Worm (Caenorhabditis elegans) whole organism, early embryonic: Measurements from ENCODE around the gene C54F6.19.

ENCODE experiments used
- B0310.2 ChIP-seq: sonication (generic microtip); optimal IDR thresholded peaks from 2 replicates; lab custom pipeline; 2016; ENCODE audit warnings: mild to moderate bottlenecking, missing genetic modification characterization, missing compliant biosample characterization
- F13C5.2 ChIP-seq: sonication (generic microtip); optimal IDR thresholded peaks from 2 replicates; lab custom pipeline; 2017; ENCODE audit warnings: mild to moderate bottlenecking, missing genetic modification characterization, inconsistent platforms, missing compliant biosample characterization
- aly-1 ChIP-seq: sonication (generic microtip); optimal IDR thresholded peaks from 2 replicates; lab custom pipeline; 2016; ENCODE audit warnings: missing genetic modification characterization, missing compliant biosample characterization
- ama-1 ChIP-seq: fragments of 150-350 bp; optimal IDR thresholded peaks from 2 replicates; lab custom pipeline; 2014
- ceh-13 ChIP-seq: fragments of 200-800 bp; sonication (Bioruptor generic); optimal IDR thresholded peaks from 2 replicates; lab custom pipeline; 2018; ENCODE audit warnings: mild to moderate bottlenecking, missing genetic modification characterization, missing compliant biosample characterization
- ceh-36 ChIP-seq: sonication (generic microtip); optimal IDR thresholded peaks from 2 replicates; lab custom pipeline; 2016; ENCODE audit warnings: missing genetic modification characterization, inconsistent platforms, missing compliant biosample characterization
- flt-1 ChIP-seq: fragments of 200-800 bp; sonication (Bioruptor generic); IDR thresholded peaks from 2 replicates; pipeline ENCODE4 v1.3.6; 2022; ENCODE audit warnings: missing genetic modification characterization, missing compliant biosample characterization
- hmbx-1 ChIP-seq: sonication (generic microtip); optimal IDR thresholded peaks from 2 replicates; lab custom pipeline; 2016; ENCODE audit warnings: mild to moderate bottlenecking, missing genetic modification characterization, missing compliant biosample characterization
- hmg-4 ChIP-seq: fragments of 200-800 bp; sonication (Bioruptor generic); optimal IDR thresholded peaks from 2 replicates; lab custom pipeline; 2018; ENCODE audit warnings: mild to moderate bottlenecking, missing genetic modification characterization, missing compliant biosample characterization
- hnd-1 ChIP-seq: sonication (generic microtip); optimal IDR thresholded peaks from 2 replicates; lab custom pipeline; 2016; ENCODE audit warnings: missing genetic modification characterization, missing compliant biosample characterization
- pes-1 ChIP-seq: fragments of 200-800 bp; sonication (Bioruptor generic); IDR thresholded peaks from 2 replicates; pipeline ENCODE4 v1.3.6; 2022; ENCODE audit warnings: missing genetic modification reagents, missing genetic modification characterization, missing compliant biosample characterization
- scrt-1 ChIP-seq: fragments of 200-800 bp; sonication (Bioruptor generic); IDR thresholded peaks from 2 replicates; pipeline ENCODE4 v1.3.6; 2022; ENCODE audit warnings: missing genetic modification characterization, missing compliant biosample characterization
- sea-1 ChIP-seq: fragments of 200-800 bp; sonication (Bioruptor generic); conservative IDR thresholded peaks from 2 replicates; pipeline ENCODE4 v1.3.6; 2022; ENCODE audit warnings: missing genetic modification characterization, missing compliant biosample characterization
- tra-4 ChIP-seq: sonication (generic microtip); optimal IDR thresholded peaks from 2 replicates; lab custom pipeline; 2017; ENCODE audit warnings: missing genetic modification characterization, missing compliant biosample characterization

DNA sequence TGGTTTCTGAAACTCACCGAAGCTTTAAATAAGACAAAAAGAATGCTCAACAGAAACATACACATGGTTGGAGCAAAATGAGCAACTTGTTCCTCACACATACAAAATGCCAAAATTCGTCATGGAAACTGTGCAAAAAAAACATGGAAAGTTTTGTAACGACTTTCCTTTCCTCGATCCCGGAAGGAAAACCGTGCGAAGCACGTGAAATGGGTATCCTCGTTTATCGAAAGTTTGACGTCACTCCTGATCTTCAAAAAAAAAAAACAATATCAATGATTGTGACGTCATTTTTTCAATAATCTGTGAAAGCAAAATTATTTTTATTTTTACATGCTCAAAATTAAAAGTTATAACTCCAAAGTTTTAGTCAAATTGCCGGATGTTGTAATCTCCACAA, 25.0 kb downstream of the C54F6.19 start, which contains the start of gene clec-212:
- TF ChIP-seq flt-1 (GFP tag; lab: Robert Waterston, UW) (no peak), ama-1 (no peak), pes-1 (GFP tag; lab: Robert Waterston, UW) (no peak), ceh-36 (tag; lab: Kevin White, UChicago) (no peak), hmg-4 (GFP tag; lab: Kevin White, UChicago) (no peak), ceh-13 (GFP tag; lab: Kevin White, UChicago) (no peak), hmbx-1 (tag; lab: Kevin White, UChicago) (no peak), hnd-1 (tag; lab: Kevin White, UChicago) (no peak), sea-1 (GFP tag; lab: Robert Waterston, UW) (no peak), tra-4 (tag; lab: Kevin White, UChicago) (no peak), aly-1 (tag; lab: Kevin White, UChicago) (no peak), scrt-1 (no peak), B0310.2 (tag; lab: Kevin White, UChicago) (no peak), F13C5.2 (tag; lab: Kevin White, UChicago) (no peak)
